4 worm cellular contexts compared by ENCODE assay signal in genomic region chrV:5790497-5791280, ce11.
A peak's percentile ranks its signal among the peaks of the same experiment; 100 is the strongest.
TF ChIP-seq lines count a peak whose summit lies in the region.

Gene nhr-142, minus strand, starts transcription at chrV:5790553.
Gene F44E7.9, plus strand, starts transcription at chrV:5791230.

TF ChIP-seq in whole organism, L2 larva, 48 proteins besides CTCF, POLR2A, EP300 and RAD21 (continued from another document):
- TF ChIP-seq snpc-4 (tag; optimal IDR thresholded peaks at IDR 0.05; lab: Kevin White, UChicago) (peak; percentile 30), mdl-1 (tag; optimal IDR thresholded peaks at IDR 0.05; lab: Kevin White, UChicago) (peak in 1 of 2 experiments; percentile 29), elt-3 (tag; optimal IDR thresholded peaks at IDR 0.05; lab: Kevin White, UChicago) (no peak), F13H6.1 (tag; optimal IDR thresholded peaks at IDR 0.05; lab: Kevin White, UChicago) (peak; percentile 85), nhr-21 (tag; optimal IDR thresholded peaks at IDR 0.05; lab: Kevin White, UChicago) (peak; percentile 58), blmp-1 (tag; optimal IDR thresholded peaks at IDR 0.05; lab: Kevin White, UChicago; ENCODE audit: insufficient read depth) (peak; percentile 7), nhr-25 (tag; optimal IDR thresholded peaks at IDR 0.05; lab: Kevin White, UChicago) (peak; percentile 70), unc-39 (tag; optimal IDR thresholded peaks at IDR 0.05; lab: Kevin White, UChicago) (no peak), sem-4 (tag; optimal IDR thresholded peaks at IDR 0.05; lab: Kevin White, UChicago) (peak; percentile 64), ztf-11 (tag; optimal IDR thresholded peaks at IDR 0.05; lab: Kevin White, UChicago) (peak; percentile 16), gmeb-1 (tag; optimal IDR thresholded peaks at IDR 0.05; lab: Kevin White, UChicago) (peak; percentile 86), ZK546.5 (tag; optimal IDR thresholded peaks at IDR 0.05; lab: Kevin White, UChicago) (no peak)

TF ChIP-seq in whole organism, L4 larva, 104 proteins besides CTCF, POLR2A, EP300 and RAD21 (continued from another document and continues in another):
- peak; percentile 95 for TF ChIP-seq mes-2 (tag; optimal IDR thresholded peaks at IDR 0.05; lab: Kevin White, UChicago; ENCODE audit: poor library complexity, severe bottlenecking)
- no peak for TF ChIP-seq daf-16 (GFP tag; optimal IDR thresholded peaks at IDR 0.05; lab: Kevin White, UChicago)
- TF ChIP-seq daf-16 (tag; optimal IDR thresholded peaks at IDR 0.05; lab: Kevin White, UChicago) = peak; percentile 49
- TF ChIP-seq egl-43 (GFP tag; IDR thresholded peaks at IDR 0.05; lab: Robert Waterston, UW) = 0 out of 2 replicates have a peak, but pooled peaks have one; percentile 12
- TF ChIP-seq madf-9 (GFP tag; conservative IDR thresholded peaks at IDR 0.05; lab: Robert Waterston, UW) = peak; percentile 66
- TF ChIP-seq hmg-1.1 (GFP tag; IDR thresholded peaks at IDR 0.05; lab: Robert Waterston, UW) = peak; percentile 82
- TF ChIP-seq ama-1 (optimal IDR thresholded peaks at IDR 0.05; lab: Kevin White, UChicago) = no peak
- TF ChIP-seq ceh-20 (GFP tag; IDR thresholded peaks at IDR 0.05; lab: Robert Waterston, UW) = peak; percentile 78
- peak; percentile 70; the same call in 1 of the 2 replicates for TF ChIP-seq dmd-9 (GFP tag; IDR thresholded peaks at IDR 0.05; lab: Robert Waterston, UW)
- TF ChIP-seq fkh-10 (GFP tag; optimal IDR thresholded peaks at IDR 0.05; lab: Kevin White, UChicago) = peak; percentile 4
- no peak for TF ChIP-seq skn-1 (tag; optimal IDR thresholded peaks at IDR 0.05; lab: Kevin White, UChicago)
- TF ChIP-seq nhr-28 (tag; optimal IDR thresholded peaks at IDR 0.05; lab: Kevin White, UChicago) = peak; percentile 100
- peak; percentile 80 for TF ChIP-seq lin-13 (GFP tag; optimal IDR thresholded peaks at IDR 0.05; lab: Kevin White, UChicago)
- peak; percentile 48; the same call in 1 of the 2 replicates for TF ChIP-seq ceh-44 (GFP tag; IDR thresholded peaks at IDR 0.05; lab: Robert Waterston, UW)
- TF ChIP-seq mdl-1 (tag; optimal IDR thresholded peaks at IDR 0.05; lab: Kevin White, UChicago) = peak in 1 of 2 experiments; percentile 32
- TF ChIP-seq aha-1 (tag; lab: Kevin White, UChicago) = peak; percentile 96
- TF ChIP-seq ZK546.5 (tag; optimal IDR thresholded peaks at IDR 0.05; lab: Kevin White, UChicago) = no peak
- peak; percentile 4 to 87 for TF ChIP-seq hif-1 (tag; optimal IDR thresholded peaks at IDR 0.05; lab: Kevin White, UChicago)
- no peak for TF ChIP-seq unc-62 (GFP tag; optimal IDR thresholded peaks at IDR 0.05 in 1 of 2; lab: Kevin White, UChicago)
- no peak for TF ChIP-seq unc-62 (tag; optimal IDR thresholded peaks at IDR 0.05; lab: Kevin White, UChicago)
- TF ChIP-seq F49E8.2 (tag; optimal IDR thresholded peaks at IDR 0.05; lab: Kevin White, UChicago; ENCODE audit: borderline replicate concordance) = no peak
- peak; percentile 89 for TF ChIP-seq rbr-2 (tag; optimal IDR thresholded peaks at IDR 0.05; lab: Kevin White, UChicago)
- TF ChIP-seq fos-1 (tag; optimal IDR thresholded peaks at IDR 0.05; lab: Kevin White, UChicago) = no peak
- no peak for TF ChIP-seq ceh-32 (tag; optimal IDR thresholded peaks at IDR 0.05; lab: Kevin White, UChicago; ENCODE audit: poor library complexity)
- TF ChIP-seq saeg-2 (GFP tag; IDR thresholded peaks at IDR 0.05; lab: Robert Waterston, UW) = 0 out of 2 replicates have a peak, but pooled peaks have one; percentile 36
- peak; percentile 58 for TF ChIP-seq tra-1 (GFP tag; IDR thresholded peaks at IDR 0.05; lab: Robert Waterston, UW)
- TF ChIP-seq zag-1 (tag; optimal IDR thresholded peaks at IDR 0.05; lab: Kevin White, UChicago) = no peak
- peak; percentile 83 for TF ChIP-seq T20F7.1 (GFP tag; optimal IDR thresholded peaks at IDR 0.05; lab: Kevin White, UChicago)
- peak; percentile 27 for TF ChIP-seq zfp-2 (tag; optimal IDR thresholded peaks at IDR 0.05; lab: Kevin White, UChicago)
- peak; percentile 84 for TF ChIP-seq T26A8.4 (GFP tag; IDR thresholded peaks at IDR 0.05; lab: Robert Waterston, UW)
- no peak for TF ChIP-seq Y5F2A.4 (GFP tag; optimal IDR thresholded peaks at IDR 0.05; lab: Kevin White, UChicago)
- TF ChIP-seq jun-1 (tag; optimal IDR thresholded peaks at IDR 0.05; lab: Kevin White, UChicago) = peak; percentile 21
- TF ChIP-seq ceh-28 (tag; optimal IDR thresholded peaks at IDR 0.05; lab: Kevin White, UChicago) = no peak
- TF ChIP-seq ces-1 (GFP tag; optimal IDR thresholded peaks at IDR 0.05; lab: Kevin White, UChicago) = no peak
- peak; percentile 66 for TF ChIP-seq snpc-1.2 (GFP tag; IDR thresholded peaks at IDR 0.05; lab: Robert Waterston, UW)
- no peak for TF ChIP-seq ztf-11 (tag; optimal IDR thresholded peaks at IDR 0.05; lab: Kevin White, UChicago)
- TF ChIP-seq dmd-6 (GFP tag; IDR thresholded peaks at IDR 0.05; lab: Robert Waterston, UW) = peak; percentile 77
- TF ChIP-seq ctbp-1 (GFP tag; IDR thresholded peaks at IDR 0.05; lab: Robert Waterston, UW) = peak; percentile 67
- TF ChIP-seq Y48G9A.11 (GFP tag; IDR thresholded peaks at IDR 0.05; lab: Robert Waterston, UW) = peak; percentile 47; the same call in 1 of the 2 replicates

TF ChIP-seq in whole organism, late embryonic, 69 proteins besides CTCF, POLR2A, EP300 and RAD21 (continued from another document and continues in another):
- no peak for TF ChIP-seq ama-1 (optimal IDR thresholded peaks at IDR 0.05; lab: Kevin White, UChicago)
- TF ChIP-seq unc-86 (tag; optimal IDR thresholded peaks at IDR 0.05; lab: Kevin White, UChicago) = peak; percentile 37
- peak; percentile 13 for TF ChIP-seq ceh-24 (tag; optimal IDR thresholded peaks at IDR 0.05; lab: Kevin White, UChicago)
- TF ChIP-seq Y22D7AL.16 (tag; optimal IDR thresholded peaks at IDR 0.05; lab: Kevin White, UChicago) = no peak
- peak; percentile 74 for TF ChIP-seq ceh-14 (tag; optimal IDR thresholded peaks at IDR 0.05; lab: Kevin White, UChicago)
- peak; percentile 49 for TF ChIP-seq hlh-15 (tag; optimal IDR thresholded peaks at IDR 0.05; lab: Kevin White, UChicago)
- peak; percentile 23 for TF ChIP-seq pqm-1 (tag; optimal IDR thresholded peaks at IDR 0.05; lab: Kevin White, UChicago)
- TF ChIP-seq T23F11.4 (GFP tag; optimal IDR thresholded peaks at IDR 0.05; lab: Kevin White, UChicago) = peak; percentile 26
- peak; percentile 80 for TF ChIP-seq C08G9.2 (tag; optimal IDR thresholded peaks at IDR 0.05; lab: Kevin White, UChicago)
- no peak for TF ChIP-seq pax-1 (tag; optimal IDR thresholded peaks at IDR 0.05; lab: Kevin White, UChicago)
- TF ChIP-seq gmeb-2 (tag; optimal IDR thresholded peaks at IDR 0.05; lab: Kevin White, UChicago) = no peak
- no peak for TF ChIP-seq fkh-6 (tag; optimal IDR thresholded peaks at IDR 0.05; lab: Kevin White, UChicago)
- TF ChIP-seq C38D4.7 (GFP tag; optimal IDR thresholded peaks at IDR 0.05; lab: Kevin White, UChicago) = no peak
- TF ChIP-seq npax-4 (tag; optimal IDR thresholded peaks at IDR 0.05; lab: Kevin White, UChicago) = peak; percentile 12
- TF ChIP-seq hlh-13 (GFP tag; optimal IDR thresholded peaks at IDR 0.05; lab: Kevin White, UChicago) = no peak
- peak; percentile 48 for TF ChIP-seq pha-2 (tag; optimal IDR thresholded peaks at IDR 0.05; lab: Kevin White, UChicago)
- TF ChIP-seq syd-9 (tag; optimal IDR thresholded peaks at IDR 0.05; lab: Kevin White, UChicago) = peak; percentile 66
- TF ChIP-seq ztf-16 (tag; optimal IDR thresholded peaks at IDR 0.05; lab: Kevin White, UChicago) = peak; percentile 60
- peak; percentile 21 for TF ChIP-seq ttx-3 (tag; optimal IDR thresholded peaks at IDR 0.05; lab: Kevin White, UChicago)
- TF ChIP-seq ceh-48 (tag; optimal IDR thresholded peaks at IDR 0.05; lab: Kevin White, UChicago) = peak; percentile 8
- TF ChIP-seq tbx-7 (tag; optimal IDR thresholded peaks at IDR 0.05; lab: Kevin White, UChicago) = peak; percentile 63
- TF ChIP-seq ceh-9 (tag; optimal IDR thresholded peaks at IDR 0.05; lab: Kevin White, UChicago) = no peak
- TF ChIP-seq ref-2 (tag; optimal IDR thresholded peaks at IDR 0.05; lab: Kevin White, UChicago) = peak; percentile 70
- TF ChIP-seq fkh-10 (GFP tag; optimal IDR thresholded peaks at IDR 0.05; lab: Kevin White, UChicago) = no peak
- TF ChIP-seq eyg-1 (tag; optimal IDR thresholded peaks at IDR 0.05; lab: Kevin White, UChicago) = no peak
- peak; percentile 0 for TF ChIP-seq ceh-30 (tag; optimal IDR thresholded peaks at IDR 0.05; lab: Kevin White, UChicago)
- TF ChIP-seq rnt-1 (tag; optimal IDR thresholded peaks at IDR 0.05; lab: Kevin White, UChicago) = peak; percentile 64
- TF ChIP-seq elt-4 (tag; optimal IDR thresholded peaks at IDR 0.05; lab: Kevin White, UChicago) = no peak
- TF ChIP-seq nhr-11 (tag; optimal IDR thresholded peaks at IDR 0.05; lab: Kevin White, UChicago) = no peak
- TF ChIP-seq madf-2 (tag; optimal IDR thresholded peaks at IDR 0.05; lab: Kevin White, UChicago) = peak; percentile 39
- TF ChIP-seq unc-42 (tag; optimal IDR thresholded peaks at IDR 0.05; lab: Kevin White, UChicago) = peak; percentile 66
- TF ChIP-seq ceh-18 (tag; optimal IDR thresholded peaks at IDR 0.05; lab: Kevin White, UChicago) = peak; percentile 72
- peak; percentile 32 for TF ChIP-seq pat-9 (tag; optimal IDR thresholded peaks at IDR 0.05; lab: Kevin White, UChicago)
- TF ChIP-seq K02D7.2 (tag; optimal IDR thresholded peaks at IDR 0.05; lab: Kevin White, UChicago) = peak; percentile 28
- peak; percentile 15 for TF ChIP-seq ahr-1 (tag; optimal IDR thresholded peaks at IDR 0.05; lab: Kevin White, UChicago)
- no peak for TF ChIP-seq hlh-6 (tag; optimal IDR thresholded peaks at IDR 0.05; lab: Kevin White, UChicago)
- TF ChIP-seq mec-3 (tag; optimal IDR thresholded peaks at IDR 0.05; lab: Kevin White, UChicago; ENCODE audit: borderline replicate concordance) = no peak
- peak; percentile 79 for TF ChIP-seq elt-2 (tag; optimal IDR thresholded peaks at IDR 0.05; lab: Kevin White, UChicago)
- TF ChIP-seq fax-1 (tag; optimal IDR thresholded peaks at IDR 0.05; lab: Kevin White, UChicago) = peak; percentile 73
- peak; percentile 9 for TF ChIP-seq dve-1 (tag; optimal IDR thresholded peaks at IDR 0.05; lab: Kevin White, UChicago)
- no peak for TF ChIP-seq odd-2 (tag; optimal IDR thresholded peaks at IDR 0.05; lab: Kevin White, UChicago)
- no peak for TF ChIP-seq hlh-30 (tag; optimal IDR thresholded peaks at IDR 0.05; lab: Kevin White, UChicago; ENCODE audit: insufficient read depth)
- no peak for TF ChIP-seq sox-2 (GFP tag; IDR thresholded peaks at IDR 0.05; lab: Robert Waterston, UW)
- TF ChIP-seq nhr-232 (tag; optimal IDR thresholded peaks at IDR 0.05; lab: Kevin White, UChicago) = peak; percentile 10

TF ChIP-seq in whole organism, mixed stage, embryonic, 35 proteins besides CTCF, POLR2A, EP300 and RAD21 (continued from another document):
- no peak for TF ChIP-seq snpc-4 (tag; optimal IDR thresholded peaks at IDR 0.05; lab: Kevin White, UChicago)
- no peak for TF ChIP-seq hlh-1 (tag; optimal IDR thresholded peaks at IDR 0.05; lab: Kevin White, UChicago)
- TF ChIP-seq mab-5 (tag; optimal IDR thresholded peaks at IDR 0.05; lab: Kevin White, UChicago) = no peak
- peak; percentile 4 for TF ChIP-seq cnd-1 (tag; optimal IDR thresholded peaks at IDR 0.05; lab: Kevin White, UChicago)
- no peak for TF ChIP-seq unc-39 (tag; optimal IDR thresholded peaks at IDR 0.05; lab: Kevin White, UChicago)
